Worm (Caenorhabditis elegans): Measurements from ENCODE around the gene laf-1.

laf-1 gene

DNA sequence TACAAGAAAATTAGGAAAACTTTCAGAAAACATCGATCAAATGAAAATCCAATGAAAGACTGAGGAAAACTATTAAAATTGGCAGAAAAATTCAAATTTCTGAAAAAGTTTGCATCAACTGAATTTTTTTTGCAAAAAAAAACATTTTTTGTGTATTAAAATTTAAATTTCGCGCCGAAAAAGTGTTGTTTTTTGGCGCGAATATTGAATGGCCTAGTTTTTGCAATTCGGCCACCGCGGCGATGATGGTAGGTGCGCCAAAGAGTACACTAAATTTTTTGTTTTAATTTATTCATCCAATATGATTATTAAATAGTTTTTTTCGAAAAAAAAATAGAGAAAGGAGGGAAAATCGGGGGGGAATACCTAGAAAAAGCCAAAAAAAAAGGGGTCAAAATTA, 9.8 kb downstream of the laf-1 start:
- no peak for TF ChIP-seq nhr-77 (tag; optimal IDR thresholded peaks at IDR 0.05)
- no peak for TF ChIP-seq skn-1 (tag; optimal IDR thresholded peaks at IDR 0.05)
- TF ChIP-seq peb-1 (tag; optimal IDR thresholded peaks at IDR 0.05) = no peak
- no peak for TF ChIP-seq gmeb-1 (tag; optimal IDR thresholded peaks at IDR 0.05)
- no peak for TF ChIP-seq Y55F3AM.14 (GFP tag; optimal IDR thresholded peaks at IDR 0.05)
- no peak for TF ChIP-seq elt-1 (tag; optimal IDR thresholded peaks at IDR 0.05)
- no peak for TF ChIP-seq mdl-1 (tag; optimal IDR thresholded peaks at IDR 0.05)
- TF ChIP-seq mbf-1 (tag; optimal IDR thresholded peaks at IDR 0.05) = no peak
- no peak for TF ChIP-seq blmp-1 (tag; optimal IDR thresholded peaks at IDR 0.05; ENCODE audit: insufficient read depth)
- TF ChIP-seq egl-27 (tag; optimal IDR thresholded peaks at IDR 0.05) = no peak
- TF ChIP-seq C34F6.9 (tag; optimal IDR thresholded peaks at IDR 0.05) = no peak

DNA sequence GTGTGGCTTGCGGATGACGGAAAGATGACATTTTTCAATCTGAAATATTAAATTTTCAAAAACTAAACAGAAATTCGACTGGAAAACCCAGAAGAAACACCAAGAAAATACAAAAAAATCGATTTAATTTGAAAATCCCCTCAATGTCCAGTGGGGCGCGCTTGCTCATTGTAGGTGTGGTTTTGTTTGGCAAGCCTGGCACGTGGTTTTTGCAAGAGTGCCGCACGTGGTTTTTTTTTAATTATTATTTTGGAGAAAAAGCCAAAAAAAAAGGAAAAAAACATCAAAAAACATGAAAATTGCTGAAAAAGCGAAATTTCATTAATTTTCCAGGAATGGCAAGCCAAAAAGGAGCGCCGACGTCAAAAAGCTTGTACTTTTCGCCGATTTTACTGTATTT, 10.2 kb downstream of the laf-1 start, which contains the start of gene swsn-3:
Gene swsn-3, minus strand, starts transcription at position 45 of the 400 bp plus-strand sequence.
- TF ChIP-seq ceh-16 (tag; optimal IDR thresholded peaks at IDR 0.05) = peak; percentile 53
- TF ChIP-seq C34F6.9 (tag; optimal IDR thresholded peaks at IDR 0.05) = peak; percentile 91
- peak; percentile 55 for TF ChIP-seq skn-1 (tag; optimal IDR thresholded peaks at IDR 0.05)
- TF ChIP-seq mdl-1 (tag; optimal IDR thresholded peaks at IDR 0.05) = peak; percentile 55 to 71
- peak; percentile 56 for TF ChIP-seq nhr-21 (tag; optimal IDR thresholded peaks at IDR 0.05)
- TF ChIP-seq fos-1 (tag; optimal IDR thresholded peaks at IDR 0.05) = peak; percentile 67
- TF ChIP-seq nhr-23 (tag; optimal IDR thresholded peaks at IDR 0.05) = no peak
- no peak for TF ChIP-seq peb-1 (tag; optimal IDR thresholded peaks at IDR 0.05)
- TF ChIP-seq ceh-82 (tag; optimal IDR thresholded peaks at IDR 0.05) = peak; percentile 25
- peak; percentile 39 for TF ChIP-seq blmp-1 (tag; optimal IDR thresholded peaks at IDR 0.05; ENCODE audit: insufficient read depth)
- peak; percentile 52 for TF ChIP-seq ZK546.5 (tag; optimal IDR thresholded peaks at IDR 0.05)
- TF ChIP-seq nhr-77 (tag; optimal IDR thresholded peaks at IDR 0.05) = peak; percentile 32
- TF ChIP-seq alr-1 (tag; optimal IDR thresholded peaks at IDR 0.05) = no peak
- TF ChIP-seq egl-27 (tag; optimal IDR thresholded peaks at IDR 0.05) = peak; percentile 60
- no peak for TF ChIP-seq aly-2 (tag; optimal IDR thresholded peaks at IDR 0.05)
- TF ChIP-seq Y55F3AM.14 (GFP tag; optimal IDR thresholded peaks at IDR 0.05) = peak; percentile 56
- no peak for TF ChIP-seq mbf-1 (tag; optimal IDR thresholded peaks at IDR 0.05)
- peak; percentile 89 for TF ChIP-seq nhr-25 (tag; optimal IDR thresholded peaks at IDR 0.05)
- TF ChIP-seq sma-3 (GFP tag; optimal IDR thresholded peaks at IDR 0.05) = peak; percentile 83
- peak; percentile 94 for TF ChIP-seq lin-11 (tag; optimal IDR thresholded peaks at IDR 0.05)
- peak; percentile 70 for TF ChIP-seq snpc-4 (tag; optimal IDR thresholded peaks at IDR 0.05)
- no peak for TF ChIP-seq lin-39 (tag; optimal IDR thresholded peaks at IDR 0.05)
- TF ChIP-seq elt-3 (tag; optimal IDR thresholded peaks at IDR 0.05) = no peak
- TF ChIP-seq R02D3.7 (tag; optimal IDR thresholded peaks at IDR 0.05) = peak; percentile 48
- TF ChIP-seq lsy-2 (tag; optimal IDR thresholded peaks at IDR 0.05) = peak; percentile 85 to 94
- no peak for TF ChIP-seq unc-62 (GFP tag; optimal IDR thresholded peaks at IDR 0.05)
- TF ChIP-seq ztf-1 (GFP tag; conservative IDR thresholded peaks at IDR 0.05) = no peak
- TF ChIP-seq nhr-12 (tag; optimal IDR thresholded peaks at IDR 0.05) = no peak
- peak; percentile 86 for TF ChIP-seq sma-9 (GFP tag; optimal IDR thresholded peaks at IDR 0.05)
- TF ChIP-seq sma-9 (tag; optimal IDR thresholded peaks at IDR 0.05) = no peak
- TF ChIP-seq unc-55 (GFP tag; optimal IDR thresholded peaks at IDR 0.05) = peak; percentile 96
- peak; percentile 25 for TF ChIP-seq zag-1 (tag; optimal IDR thresholded peaks at IDR 0.05)
- TF ChIP-seq elt-1 (tag; optimal IDR thresholded peaks at IDR 0.05) = no peak
- TF ChIP-seq sem-4 (tag; optimal IDR thresholded peaks at IDR 0.05) = peak; percentile 77
- TF ChIP-seq ama-1 (optimal IDR thresholded peaks at IDR 0.05) = peak; percentile 27
- peak; percentile 14 for TF ChIP-seq ztf-4 (tag; optimal IDR thresholded peaks at IDR 0.05)
- TF ChIP-seq mab-5 (tag; optimal IDR thresholded peaks at IDR 0.05) = peak; percentile 91
- TF ChIP-seq ztf-11 (tag; optimal IDR thresholded peaks at IDR 0.05) = peak; percentile 30
- peak; percentile 74 for TF ChIP-seq nhr-129 (tag; optimal IDR thresholded peaks at IDR 0.05)
- peak; percentile 63 for TF ChIP-seq nhr-10 (tag; optimal IDR thresholded peaks at IDR 0.05)
- TF ChIP-seq nhr-6 (tag; optimal IDR thresholded peaks at IDR 0.05) = peak; percentile 58
- peak; percentile 91 for TF ChIP-seq crh-2 (tag; optimal IDR thresholded peaks at IDR 0.05)
- TF ChIP-seq F13H6.1 (tag; optimal IDR thresholded peaks at IDR 0.05) = peak; percentile 89
- TF ChIP-seq nhr-237 (tag; optimal IDR thresholded peaks at IDR 0.05) = peak; percentile 43
- peak; percentile 92 for TF ChIP-seq lin-13 (GFP tag; optimal IDR thresholded peaks at IDR 0.05)
- no peak for TF ChIP-seq unc-39 (tag; optimal IDR thresholded peaks at IDR 0.05)
- no peak for TF ChIP-seq dmd-4 (tag; optimal IDR thresholded peaks at IDR 0.05)
- TF ChIP-seq gmeb-1 (tag; optimal IDR thresholded peaks at IDR 0.05) = peak; percentile 89
- no peak for TF ChIP-seq nhr-11 (tag; optimal IDR thresholded peaks at IDR 0.05)
